Worm (Caenorhabditis elegans): ENCODE results near the gene adr-2.

DNA sequence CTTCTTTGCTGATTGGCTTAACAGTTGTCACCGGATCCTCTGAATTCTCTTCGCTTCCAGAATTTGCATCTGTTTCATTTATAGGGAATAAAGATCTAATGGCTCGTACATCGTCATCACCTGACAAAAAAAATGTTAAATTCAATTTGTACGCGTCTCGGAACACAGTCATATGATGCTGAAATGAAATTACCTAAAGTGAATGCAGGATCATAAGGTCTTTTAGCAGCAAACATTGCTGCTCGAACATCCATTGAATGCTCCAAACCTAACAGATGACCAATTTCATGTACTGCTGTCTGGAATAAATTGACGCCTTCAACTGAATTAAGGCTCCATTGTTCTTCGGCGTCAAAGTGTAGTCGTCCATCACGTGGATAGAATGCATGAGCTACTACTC is 13.7 kb upstream of the adr-2 start:
- TF ChIP-seq mef-2 (tag; optimal IDR thresholded peaks at IDR 0.05) = no peak
- no peak for TF ChIP-seq lin-15B (tag; optimal IDR thresholded peaks at IDR 0.05)
- TF ChIP-seq nhr-76 (tag; optimal IDR thresholded peaks at IDR 0.05) = no peak
- no peak for TF ChIP-seq ama-1 (optimal IDR thresholded peaks at IDR 0.05)
- TF ChIP-seq mdl-1 (tag; optimal IDR thresholded peaks at IDR 0.05) = no peak
- TF ChIP-seq ceh-82 (tag; optimal IDR thresholded peaks at IDR 0.05) = no peak
